Worm (Caenorhabditis elegans) whole organism, young adult: ENCODE measurements around the gene lgc-8.
"Not testable (repeated sequence)": the region's sequence is repeated elsewhere in the genome, so short reads cannot be mapped to it uniquely, and the experiment has no call there.

Source experiments
- B0336.3 ChIP-seq: fragments of 200-800 bp; sonication (Bioruptor generic); IDR thresholded peaks from 2 replicates; pipeline ENCODE4 v1.3.6; 2022; ENCODE audit warnings: missing genetic modification characterization, missing compliant biosample characterization
- C06A6.2 ChIP-seq: fragments of 200-800 bp; sonication (Bioruptor generic); conservative IDR thresholded peaks from 2 replicates; pipeline ENCODE4 v1.3.6; 2022; ENCODE audit warnings: missing genetic modification characterization, missing compliant biosample characterization
- F33H1.4 ChIP-seq: fragments of 200-800 bp; sonication (Bioruptor generic); IDR thresholded peaks from 2 replicates; pipeline ENCODE4 v1.3.6; 2022; ENCODE audit warnings: missing genetic modification reagents, missing genetic modification characterization, missing compliant biosample characterization
- F37B4.10 ChIP-seq: fragments of 200-800 bp; sonication (Bioruptor generic); IDR thresholded peaks from 2 replicates; pipeline ENCODE4 v1.3.6; 2022; ENCODE audit warnings: missing genetic modification characterization, missing compliant biosample characterization
- F39B2.1 ChIP-seq: fragments of 200-800 bp; sonication (Bioruptor generic); IDR thresholded peaks from 2 replicates; pipeline ENCODE4 v1.3.6; 2022; ENCODE audit warnings: missing genetic modification reagents, missing genetic modification characterization, missing compliant biosample characterization
- F49E8.2 ChIP-seq: sonication (generic microtip); optimal IDR thresholded peaks from 3 replicates; lab custom pipeline; 2017; ENCODE audit warnings: missing genetic modification characterization, mild to moderate bottlenecking, missing compliant biosample characterization, antibody characterized with exemption, moderate library complexity; ENCODE audit not compliant: insufficient read depth
- F55B11.4 ChIP-seq: sonication (generic microtip); optimal IDR thresholded peaks from 2 replicates; lab custom pipeline; 2016; ENCODE audit warnings: missing compliant biosample characterization, missing genetic modification characterization, borderline replicate concordance; ENCODE audit not compliant: insufficient read depth
- F57A8.1 ChIP-seq: fragments of 200-800 bp; sonication (Bioruptor generic); optimal IDR thresholded peaks from 2 replicates; lab custom pipeline; 2018; ENCODE audit warnings: mild to moderate bottlenecking, missing genetic modification characterization, moderate library complexity, missing compliant biosample characterization
- K11D2.4 ChIP-seq: fragments of 200-800 bp; sonication (Bioruptor generic); IDR thresholded peaks from 2 replicates; pipeline ENCODE4 v1.3.6; 2022; ENCODE audit warnings: missing genetic modification reagents, missing genetic modification characterization, missing compliant biosample characterization
- K12H6.12 ChIP-seq: fragments of 200-800 bp; sonication (Bioruptor generic); optimal IDR thresholded peaks from 2 replicates; lab custom pipeline; 2018; ENCODE audit warnings: mild to moderate bottlenecking, missing genetic modification characterization, missing compliant biosample characterization
- Y53G8AR.9 ChIP-seq: fragments of 200-800 bp; sonication (Bioruptor generic); conservative IDR thresholded peaks from 2 replicates; pipeline ENCODE4 v1.3.6; 2022; ENCODE audit warnings: missing genetic modification reagents, missing genetic modification characterization, missing compliant biosample characterization
- Y67H2A.10 ChIP-seq: fragments of 200-800 bp; sonication (Bioruptor generic); conservative IDR thresholded peaks from 2 replicates; pipeline ENCODE4 v1.3.6; 2022; ENCODE audit warnings: missing genetic modification reagents, missing genetic modification characterization, missing compliant biosample characterization
- Y95B8A.8 ChIP-seq: fragments of 200-800 bp; sonication (Bioruptor generic); IDR thresholded peaks from 2 replicates; pipeline ENCODE4 v1.3.6; 2022; ENCODE audit warnings: missing genetic modification reagents, missing genetic modification characterization, missing compliant biosample characterization
- akir-1 ChIP-seq: fragments of 200-800 bp; sonication (Bioruptor generic); optimal IDR thresholded peaks from 2 replicates; lab custom pipeline; 2018; ENCODE audit warnings: mild to moderate bottlenecking, missing genetic modification characterization, moderate library complexity, missing compliant biosample characterization
- aptf-2 ChIP-seq: fragments of 200-800 bp; sonication (Bioruptor generic); conservative IDR thresholded peaks from 2 replicates; pipeline ENCODE4 v1.3.6; 2022; ENCODE audit warnings: missing genetic modification reagents, missing genetic modification characterization, missing compliant biosample characterization
- attf-5 ChIP-seq: fragments of 200-800 bp; sonication (Bioruptor generic); optimal IDR thresholded peaks from 2 replicates; lab custom pipeline; 2018; ENCODE audit warnings: mild to moderate bottlenecking, missing genetic modification characterization, missing compliant biosample characterization
- attf-6 ChIP-seq: fragments of 200-800 bp; sonication (Bioruptor generic); IDR thresholded peaks from 2 replicates; pipeline ENCODE4 v1.3.6; 2022; ENCODE audit warnings: missing genetic modification reagents, missing genetic modification characterization, missing compliant biosample characterization
- ceh-100 ChIP-seq: fragments of 200-800 bp; sonication (Bioruptor generic); IDR thresholded peaks from 2 replicates; pipeline ENCODE4 v1.3.6; 2022; ENCODE audit warnings: missing genetic modification reagents, missing genetic modification characterization, missing compliant biosample characterization
- ceh-27 ChIP-seq: fragments of 200-800 bp; sonication (Bioruptor generic); optimal IDR thresholded peaks from 2 replicates; lab custom pipeline; 2018; ENCODE audit warnings: mild to moderate bottlenecking, missing genetic modification characterization, moderate library complexity, missing compliant biosample characterization
- ceh-79 ChIP-seq: sonication (generic microtip); optimal IDR thresholded peaks from 2 replicates; lab custom pipeline; 2017; ENCODE audit warnings: mild to moderate bottlenecking, missing genetic modification characterization, missing compliant biosample characterization
- dox-1 ChIP-seq: fragments of 200-800 bp; sonication (Bioruptor generic); IDR thresholded peaks from 2 replicates; pipeline ENCODE4 v1.3.6; 2022; ENCODE audit warnings: missing genetic modification reagents, missing genetic modification characterization, missing compliant biosample characterization
- egl-18 ChIP-seq: fragments of 200-800 bp; sonication (Bioruptor generic); IDR thresholded peaks from 2 replicates; pipeline ENCODE4 v1.3.6; 2022; ENCODE audit warnings: missing genetic modification reagents, missing genetic modification characterization, missing compliant biosample characterization
- egl-44 ChIP-seq: fragments of 200-800 bp; sonication (Bioruptor generic); IDR thresholded peaks from 2 replicates; pipeline ENCODE4 v1.3.6; 2022; ENCODE audit warnings: missing genetic modification reagents, missing genetic modification characterization, missing compliant biosample characterization
- ekl-4 ChIP-seq: fragments of 200-800 bp; sonication (Bioruptor generic); IDR thresholded peaks from 2 replicates; pipeline ENCODE4 v1.3.6; 2022; ENCODE audit warnings: missing genetic modification reagents, missing genetic modification characterization, missing compliant biosample characterization
- ets-4 ChIP-seq: fragments of 200-800 bp; sonication (Bioruptor generic); optimal IDR thresholded peaks from 2 replicates; lab custom pipeline; 2018; ENCODE audit warnings: mild to moderate bottlenecking, missing genetic modification characterization, missing compliant biosample characterization
- hmg-1.2 ChIP-seq: fragments of 200-800 bp; sonication (Bioruptor generic); IDR thresholded peaks from 2 replicates; pipeline ENCODE4 v1.3.6; 2022; ENCODE audit warnings: missing genetic modification reagents, missing genetic modification characterization, missing compliant biosample characterization
- hmg-20 ChIP-seq: fragments of 200-800 bp; sonication (Bioruptor generic); IDR thresholded peaks from 2 replicates; pipeline ENCODE4 v1.3.6; 2022; ENCODE audit warnings: missing genetic modification reagents, missing genetic modification characterization, missing compliant biosample characterization
- hrde-1 ChIP-seq: sonication (generic microtip); optimal IDR thresholded peaks from 2 replicates; lab custom pipeline; 2016; ENCODE audit warnings: missing genetic modification characterization, mild to moderate bottlenecking, missing compliant biosample characterization, moderate library complexity, missing genotype, missing genetic modification reagents, borderline replicate concordance
- lin-26 ChIP-seq: fragments of 200-800 bp; sonication (Bioruptor generic); IDR thresholded peaks from 2 replicates; pipeline ENCODE4 v1.3.6; 2022; ENCODE audit warnings: missing genetic modification reagents, missing genetic modification characterization, missing compliant biosample characterization
- mcd-1 ChIP-seq: fragments of 200-800 bp; sonication (Bioruptor generic); IDR thresholded peaks from 2 replicates; pipeline ENCODE4 v1.3.6; 2022; ENCODE audit warnings: missing genetic modification reagents, missing genetic modification characterization, missing compliant biosample characterization
- nfyb-1 ChIP-seq: fragments of 200-800 bp; sonication (Bioruptor generic); IDR thresholded peaks from 2 replicates; pipeline ENCODE4 v1.3.6; 2022; ENCODE audit warnings: missing genetic modification reagents, missing genetic modification characterization, missing compliant biosample characterization
- nhr-27 ChIP-seq: fragments of 200-800 bp; sonication (Bioruptor generic); optimal IDR thresholded peaks from 2 replicates; lab custom pipeline; 2018; ENCODE audit warnings: mild to moderate bottlenecking, missing genetic modification characterization, moderate library complexity, missing compliant biosample characterization
- nhr-80 ChIP-seq: sonication (generic microtip); optimal IDR thresholded peaks from 2 replicates; lab custom pipeline; 2016; ENCODE audit warnings: missing genetic modification characterization, missing compliant biosample characterization
- pbrm-1 ChIP-seq: fragments of 200-800 bp; sonication (Bioruptor generic); IDR thresholded peaks from 2 replicates; pipeline ENCODE4 v1.3.6; 2022; ENCODE audit warnings: missing genetic modification reagents, missing genetic modification characterization, missing compliant biosample characterization
- rcor-1 ChIP-seq: fragments of 200-800 bp; sonication (Bioruptor generic); IDR thresholded peaks from 2 replicates; pipeline ENCODE4 v1.3.6; 2022; ENCODE audit warnings: missing genetic modification reagents, missing genetic modification characterization, missing compliant biosample characterization
- snpc-1.1 ChIP-seq: sonication (generic microtip); optimal IDR thresholded peaks from 2 replicates; lab custom pipeline; 2017; ENCODE audit warnings: missing genetic modification characterization, mild to moderate bottlenecking, missing compliant biosample characterization, antibody characterized with exemption, moderate library complexity, missing genotype, missing genetic modification reagents; ENCODE audit not compliant: insufficient read depth
- snpc-4 ChIP-seq, 5 experiments: fragments of 150-350 bp in 1 of 5; sonication (generic microtip) in 4 of 5; optimal IDR thresholded peaks; 2 replicates each; lab custom pipeline; 2014 to 2018; ENCODE audit warnings: missing genetic modification characterization in 5 of 5, missing biosample characterization in 3 of 5, antibody characterized with exemption in 2 of 5, mild to moderate bottlenecking in 2 of 5, missing compliant biosample characterization in 2 of 5, missing genotype in 2 of 5, moderate library complexity in 2 of 5, missing genetic modification reagents in 1 of 5
- unc-62 ChIP-seq: fragments of 150-350 bp; optimal IDR thresholded peaks from 2 replicates; lab custom pipeline; 2014; ENCODE audit warnings: missing biosample characterization, missing genetic modification reagents, missing genetic modification characterization
- zfh-2 ChIP-seq: fragments of 200-800 bp; sonication (Bioruptor generic); conservative IDR thresholded peaks from 2 replicates; pipeline ENCODE4 v1.3.6; 2022; ENCODE audit warnings: missing genetic modification reagents, missing genetic modification characterization, missing compliant biosample characterization
- ztf-3 ChIP-seq: fragments of 200-800 bp; sonication (Bioruptor generic); optimal IDR thresholded peaks from 2 replicates; lab custom pipeline; 2018; ENCODE audit warnings: mild to moderate bottlenecking, missing genetic modification characterization, missing compliant biosample characterization

The lgc-8 gene

ce11 chrIV:14757786-14758185, 42.2 kb downstream of the lgc-8 start:
- TF ChIP-seq attf-6 (GFP tag; lab: Robert Waterston, UW) = peak; percentile 67; the same call in 1 of the 2 replicates
- TF ChIP-seq ets-4 = no peak
- TF ChIP-seq aptf-2 (GFP tag; lab: Robert Waterston, UW) = no peak

ce11 chrIV:14759662-14760061, 44.1 kb downstream of the lgc-8 start:
- TF ChIP-seq K12H6.12 (no peak), egl-18 (GFP tag; lab: Robert Waterston, UW) (no peak), F39B2.1 (no peak), hmg-1.2 (GFP tag; lab: Robert Waterston, UW) (peak; percentile 36), F57A8.1 (GFP tag; lab: Kevin White, UChicago) (no peak), F49E8.2 (tag; lab: Kevin White, UChicago) (no peak), snpc-4 (GFP tag; optimal IDR thresholded peaks at IDR 0.05; lab: Kevin White, UChicago) (no peak), snpc-4 (tag; optimal IDR thresholded peaks at IDR 0.05; lab: Kevin White, UChicago) (peak in 3 of 4 experiments; percentile 72 to 92 (median 77)), B0336.3 (GFP tag; lab: Robert Waterston, UW) (no peak), ztf-3 (GFP tag; lab: Kevin White, UChicago) (no peak), C06A6.2 (GFP tag; lab: Robert Waterston, UW) (no peak), snpc-1.1 (tag; lab: Kevin White, UChicago) (peak; percentile 51), Y53G8AR.9 (GFP tag; lab: Robert Waterston, UW) (no peak), dox-1 (no peak)

ce11 chrIV:14760845-14761244, 45.2 kb downstream of the lgc-8 start, which contains the start of gene ptp-5.2:
ptp-5.2 (minus strand) TSS chrIV:14760945.
- TF ChIP-seq F33H1.4 (no peak), hmg-20 (GFP tag; lab: Robert Waterston, UW) (no peak), lin-26 (GFP tag; lab: Robert Waterston, UW) (no peak), F55B11.4 (tag; lab: Kevin White, UChicago) (no peak), ceh-79 (tag; lab: Kevin White, UChicago) (no peak), zfh-2 (no peak), hrde-1 (tag; lab: Kevin White, UChicago) (no peak), mcd-1 (GFP tag; lab: Robert Waterston, UW) (no peak), Y53G8AR.9 (GFP tag; lab: Robert Waterston, UW) (no peak), unc-62 (GFP tag; lab: Kevin White, UChicago) (no peak), ceh-100 (no peak), F37B4.10 (GFP tag; lab: Robert Waterston, UW) (no peak), akir-1 (GFP tag; lab: Kevin White, UChicago) (no peak), nhr-27 (no peak)

- TF ChIP-seq ceh-27 (GFP tag; lab: Kevin White, UChicago) = peak; percentile 26
- 0 out of 2 replicates have a peak, but pooled peaks have one; percentile 40 for TF ChIP-seq ceh-100
- TF ChIP-seq nfyb-1 (GFP tag; lab: Robert Waterston, UW) = 0 out of 2 replicates have a peak, but pooled peaks have one; percentile 41
- TF ChIP-seq Y67H2A.10 (GFP tag; lab: Robert Waterston, UW) = 0 out of 2 replicates have a peak, but pooled peaks have one; percentile 8
- peak; percentile 39 for TF ChIP-seq attf-5
- TF ChIP-seq nhr-80 (tag; lab: Kevin White, UChicago) = peak; percentile 28
- TF ChIP-seq hmg-1.2 (GFP tag; lab: Robert Waterston, UW) = peak; percentile 56; the same call in 1 of the 2 replicates
- 0 out of 2 replicates have a peak, but pooled peaks have one; percentile 7 for TF ChIP-seq Y95B8A.8 (GFP tag; lab: Robert Waterston, UW)
- TF ChIP-seq K12H6.12 = peak; percentile 9
- peak; percentile 57; the same call in 1 of the 2 replicates for TF ChIP-seq ekl-4
- peak; percentile 65; the same call in 1 of the 2 replicates for TF ChIP-seq rcor-1 (GFP tag; lab: Robert Waterston, UW)
- TF ChIP-seq K11D2.4 = peak; percentile 42; the same call in 1 of the 2 replicates
- peak; percentile 73; the same call in 1 of the 2 replicates for TF ChIP-seq egl-44
- TF ChIP-seq pbrm-1 (GFP tag; lab: Robert Waterston, UW) = 0 out of 2 replicates have a peak, but pooled peaks have one; percentile 38
- TF ChIP-seq snpc-4 (GFP tag; optimal IDR thresholded peaks at IDR 0.05; lab: Kevin White, UChicago) = peak; percentile 20
- TF ChIP-seq snpc-4 (tag; optimal IDR thresholded peaks at IDR 0.05; lab: Kevin White, UChicago) = not testable (repeated sequence)
- peak; percentile 74 for TF ChIP-seq mcd-1 (GFP tag; lab: Robert Waterston, UW)
- peak; percentile 58; the same call in 1 of the 2 replicates for TF ChIP-seq C06A6.2 (GFP tag; lab: Robert Waterston, UW)
Observed at ce11 chrIV:14763348-14763747, 47.7 kb downstream of the lgc-8 start.
